Fruit fly (Drosophila melanogaster): Measurements from ENCODE around the gene Alg12.

- no peak for TF ChIP-seq CTCF (optimal IDR thresholded peaks at IDR 0.05)
- TF ChIP-seq CG8478 (optimal IDR thresholded peaks at IDR 0.05), result no peak
Observed at dm6 chr3R:9770127-9770526, 13.8 kb downstream of the Alg12 start.

All from S2 (cell line).